Worm (Caenorhabditis elegans) whole organism, midembryonic: ENCODE measurements around the gene srt-42.

Experiments
- cog-1 ChIP-seq: sonication (generic microtip); optimal IDR thresholded peaks from 2 replicates; lab custom pipeline; 2016; ENCODE audit warnings: missing genetic modification characterization, missing compliant biosample characterization
- flt-1 ChIP-seq: fragments of 200-800 bp; sonication (Bioruptor generic); IDR thresholded peaks from 2 replicates; pipeline ENCODE4 v1.3.6; 2022; ENCODE audit warnings: missing genetic modification characterization, missing compliant biosample characterization
- klf-2 ChIP-seq: fragments of 200-800 bp; sonication (Bioruptor generic); conservative IDR thresholded peaks from 2 replicates; pipeline ENCODE4 v1.3.6; 2022; ENCODE audit warnings: missing genetic modification reagents, missing genetic modification characterization, missing compliant biosample characterization
- ref-1 ChIP-seq: fragments of 200-800 bp; sonication (Bioruptor generic); conservative IDR thresholded peaks from 2 replicates; pipeline ENCODE4 v1.3.6; 2022; ENCODE audit warnings: missing genetic modification reagents, missing genetic modification characterization, missing compliant biosample characterization
- ztf-23 ChIP-seq: fragments of 200-800 bp; sonication (Bioruptor generic); IDR thresholded peaks from 2 replicates; pipeline ENCODE4 v1.3.6; 2022; ENCODE audit warnings: missing genetic modification reagents, missing genetic modification characterization, missing compliant biosample characterization
- ztf-29 ChIP-seq: fragments of 200-800 bp; sonication (Bioruptor generic); IDR thresholded peaks from 2 replicates; pipeline ENCODE4 v1.3.6; 2022; ENCODE audit warnings: missing genetic modification reagents, missing genetic modification characterization, missing compliant biosample characterization

DNA sequence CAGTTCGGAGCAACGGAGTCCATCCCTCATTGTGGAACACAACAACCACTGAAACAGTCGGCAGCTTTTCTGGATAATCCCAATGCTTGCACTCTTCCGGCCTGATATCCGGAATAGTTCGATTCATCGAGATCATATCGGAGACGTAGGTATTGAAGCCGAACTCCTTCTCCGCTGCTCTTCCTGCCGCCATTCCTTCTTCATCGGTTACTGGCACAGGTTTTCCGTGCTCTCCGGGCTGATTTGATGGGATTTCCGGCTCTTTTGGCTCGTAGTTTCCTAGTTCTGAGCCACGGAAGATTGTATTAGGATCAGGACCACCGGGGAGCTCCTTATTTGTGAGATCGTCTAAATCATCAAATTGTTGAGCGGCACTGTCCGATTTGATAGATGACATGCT, 12.8 kb downstream of the srt-42 start:
- TF ChIP-seq ref-1 (GFP tag; lab: Robert Waterston, UW) (no peak), ztf-29 (GFP tag; lab: Robert Waterston, UW) (no peak), klf-2 (GFP tag; lab: Robert Waterston, UW) (no peak), ztf-23 (GFP tag; lab: Robert Waterston, UW) (no peak), flt-1 (GFP tag; lab: Robert Waterston, UW) (no peak), cog-1 (tag; lab: Kevin White, UChicago) (no peak)
